Fruit fly (Drosophila melanogaster): Measurements from ENCODE around the gene primo-2.

primo-2 gene

dm6 chr3R:13716827-13717226 is 5.2 kb upstream of the primo-2 start (continued):
- TF ChIP-seq CG14441 (GFP tag; IDR thresholded peaks at IDR 0.05) (peak; percentile 47), Optix (GFP tag; IDR thresholded peaks at IDR 0.05) (0 out of 3 replicates have a peak, but pooled peaks have one; percentile 24), jigr1 (GFP tag; IDR thresholded peaks at IDR 0.05) (no peak), CG17359 (tag; optimal IDR thresholded peaks at IDR 0.05) (peak; percentile 35), CG34376 (GFP tag; optimal IDR thresholded peaks at IDR 0.05) (no peak), Lhr (GFP tag; optimal IDR thresholded peaks at IDR 0.05) (no peak), CG3065 (GFP tag; optimal IDR thresholded peaks at IDR 0.05) (no peak), CG2199 (GFP tag; IDR thresholded peaks at IDR 0.05) (no peak), bab2 (GFP tag; optimal IDR thresholded peaks at IDR 0.05) (peak; percentile 74), Fer2 (tag; optimal IDR thresholded peaks at IDR 0.05) (no peak), vfl (GFP tag; optimal IDR thresholded peaks at IDR 0.05) (no peak), CG33213 (GFP tag; optimal IDR thresholded peaks at IDR 0.05) (peak; percentile 41), CG10654 (GFP tag; optimal IDR thresholded peaks at IDR 0.05) (no peak), Trl (optimal IDR thresholded peaks at IDR 0.05) (no peak), Trl (GFP tag; optimal IDR thresholded peaks at IDR 0.05) (peak; percentile 3), eyg (GFP tag; optimal IDR thresholded peaks at IDR 0.05) (peak; percentile 48), Tbp (GFP tag; optimal IDR thresholded peaks at IDR 0.05) (no peak), CG4854 (GFP tag; optimal IDR thresholded peaks at IDR 0.05) (no peak), CG4360 (GFP tag; IDR thresholded peaks at IDR 0.05) (no peak), CG9876 (GFP tag; optimal IDR thresholded peaks at IDR 0.05) (no peak), sd (tag; optimal IDR thresholded peaks at IDR 0.05) (no peak), schlank (tag; optimal IDR thresholded peaks at IDR 0.05) (no peak), fd64A (GFP tag; optimal IDR thresholded peaks at IDR 0.05) (no peak), HLH54F (GFP tag; optimal IDR thresholded peaks at IDR 0.05) (no peak), CG14860 (GFP tag; IDR thresholded peaks at IDR 0.05; ENCODE audit: partially characterized antibody) (no peak), gt (GFP tag; IDR thresholded peaks at IDR 0.05) (peak; percentile 27; the same call in 1 of the 2 replicates), CG13424 (tag; optimal IDR thresholded peaks at IDR 0.05) (peak; percentile 5), fd3F (GFP tag; optimal IDR thresholded peaks at IDR 0.05) (no peak), CG13296 (GFP tag; optimal IDR thresholded peaks at IDR 0.05) (no peak), tgo (GFP tag; IDR thresholded peaks at IDR 0.05) (no peak), gfzf (GFP tag; optimal IDR thresholded peaks at IDR 0.05) (no peak), CG32767 (GFP tag; IDR thresholded peaks at IDR 0.05) (no peak), CG18599 (GFP tag; optimal IDR thresholded peaks at IDR 0.05) (no peak), CG32772 (GFP tag; IDR thresholded peaks at IDR 0.05) (0 out of 2 replicates have a peak, but pooled peaks have one; percentile 48), bcd (GFP tag; optimal IDR thresholded peaks at IDR 0.05) (no peak), Meics (GFP tag; optimal IDR thresholded peaks at IDR 0.05) (no peak), CG4424 (GFP tag; optimal IDR thresholded peaks at IDR 0.05) (no peak), CG4282 (GFP tag; optimal IDR thresholded peaks at IDR 0.05) (no peak), sna (GFP tag; IDR thresholded peaks at IDR 0.05; ENCODE audit: partially characterized antibody) (no peak), Atf-2 (GFP tag; optimal IDR thresholded peaks at IDR 0.05) (no peak), Hmx (GFP tag; optimal IDR thresholded peaks at IDR 0.05) (no peak), CG2678 (tag; optimal IDR thresholded peaks at IDR 0.05) (no peak), CG34224 (GFP tag; IDR thresholded peaks at IDR 0.05; ENCODE audit: partially characterized antibody) (no peak), CG11398 (GFP tag; optimal IDR thresholded peaks at IDR 0.05) (no peak), zf30C (GFP tag; optimal IDR thresholded peaks at IDR 0.05) (no peak), CG15601 (tag; optimal IDR thresholded peaks at IDR 0.05) (no peak), yki (optimal IDR thresholded peaks at IDR 0.05) (no peak), croc (GFP tag; conservative IDR thresholded peaks at IDR 0.05) (no peak), D19B (GFP tag; optimal IDR thresholded peaks at IDR 0.05) (no peak), cad (GFP tag; optimal IDR thresholded peaks at IDR 0.05) (no peak), HmgZ (tag; optimal IDR thresholded peaks at IDR 0.05) (no peak), CG31441 (GFP tag; IDR thresholded peaks at IDR 0.05) (no peak), nau (GFP tag; optimal IDR thresholded peaks at IDR 0.05) (no peak)

Measured in whole organism, embryonic.